Fruit fly (Drosophila melanogaster) whole organism, embryonic: ENCODE measurements around the gene Ubc7.

ENCODE experiments used
- Atf-2 ChIP-seq: fragments of 200-800 bp; sonication (Bioruptor generic); optimal IDR thresholded peaks from 2 replicates; lab custom pipeline; 2016; ENCODE audit warnings: missing biosample characterization, missing genetic modification characterization
- C15 ChIP-seq: fragments of 200-800 bp; sonication (Bioruptor generic); IDR thresholded peaks from 3 replicates; pipeline ENCODE4 v1.3.6; 2022; ENCODE audit warnings: missing biosample characterization, missing genetic modification characterization
- CG10565 ChIP-seq: fragments of 200-800 bp; sonication (Bioruptor generic); optimal IDR thresholded peaks from 3 replicates; lab custom pipeline; 2016; ENCODE audit warnings: missing biosample characterization, mild to moderate bottlenecking, missing genetic modification characterization
- CG11247 ChIP-seq: fragments of 200-800 bp; sonication (Bioruptor generic); IDR thresholded peaks from 2 replicates; pipeline ENCODE4 v1.3.6; 2022; ENCODE audit warnings: missing biosample characterization, missing genetic modification characterization
- CG12769 ChIP-seq: fragments of 200-800 bp; sonication (Bioruptor generic); optimal IDR thresholded peaks from 2 replicates; lab custom pipeline; 2019; ENCODE audit warnings: missing biosample characterization, mild to moderate bottlenecking, missing genetic modification characterization, moderate library complexity
- CG13287 ChIP-seq: fragments of 200-800 bp; sonication (Bioruptor generic); IDR thresholded peaks from 2 replicates; pipeline ENCODE4 v1.3.6; 2022; ENCODE audit warnings: missing biosample characterization, missing genetic modification characterization; ENCODE audit not compliant: partially characterized antibody
- CG17328 ChIP-seq: fragments of 200-800 bp; sonication (Bioruptor generic); IDR thresholded peaks from 2 replicates; pipeline ENCODE4 v1.3.6; 2022; ENCODE audit warnings: missing biosample characterization, missing genetic modification characterization
- CG17359 ChIP-seq: fragments of 200-800 bp; sonication (Bioruptor generic); optimal IDR thresholded peaks from 3 replicates; lab custom pipeline; 2018; ENCODE audit warnings: missing biosample characterization, mild to moderate bottlenecking, missing genetic modification characterization, moderate library complexity
- CG33213 ChIP-seq: fragments of 200-800 bp; sonication (Bioruptor generic); optimal IDR thresholded peaks from 3 replicates; lab custom pipeline; 2016; ENCODE audit warnings: missing biosample characterization, missing genetic modification characterization
- CG6689 ChIP-seq: fragments of 200-800 bp; sonication (Bioruptor generic); IDR thresholded peaks from 2 replicates; pipeline ENCODE4 v1.3.6; 2022; ENCODE audit warnings: missing biosample characterization, missing genetic modification characterization
- CG7372 ChIP-seq: fragments of 200-800 bp; sonication (Bioruptor generic); IDR thresholded peaks from 2 replicates; pipeline ENCODE4 v1.3.6; 2022; ENCODE audit warnings: missing biosample characterization, missing genetic modification characterization
- CG7745 ChIP-seq: fragments of 200-800 bp; sonication (Bioruptor generic); optimal IDR thresholded peaks from 2 replicates; lab custom pipeline; 2018; ENCODE audit warnings: missing biosample characterization, mild to moderate bottlenecking, missing genetic modification characterization, moderate library complexity
- CG8944 ChIP-seq: fragments of 200-800 bp; sonication (Bioruptor generic); optimal IDR thresholded peaks from 3 replicates; lab custom pipeline; 2016; ENCODE audit warnings: missing biosample characterization, missing genetic modification characterization
- CG9437 ChIP-seq: fragments of 200-800 bp; sonication (Bioruptor generic); optimal IDR thresholded peaks from 2 replicates; lab custom pipeline; 2018; ENCODE audit warnings: missing biosample characterization, mild to moderate bottlenecking, missing genetic modification characterization
- CG9609 ChIP-seq: fragments of 200-800 bp; sonication (Bioruptor generic); optimal IDR thresholded peaks from 3 replicates; lab custom pipeline; 2016; ENCODE audit warnings: missing biosample characterization, missing genetic modification characterization
- CG9817 ChIP-seq: fragments of 200-800 bp; sonication (Bioruptor generic); optimal IDR thresholded peaks from 2 replicates; lab custom pipeline; 2018; ENCODE audit warnings: missing biosample characterization, mild to moderate bottlenecking, missing genetic modification characterization, moderate library complexity
- CG9876 ChIP-seq: fragments of 200-800 bp; sonication (Bioruptor generic); optimal IDR thresholded peaks from 2 replicates; lab custom pipeline; 2016; ENCODE audit warnings: missing biosample characterization, missing genetic modification characterization
- CG9932 ChIP-seq: fragments of 200-800 bp; sonication (Bioruptor generic); IDR thresholded peaks from 2 replicates; pipeline ENCODE4 v1.3.6; 2022; ENCODE audit warnings: missing biosample characterization, missing genetic modification characterization
- Camta ChIP-seq: fragments of 200-800 bp; sonication (Bioruptor generic); optimal IDR thresholded peaks from 2 replicates; lab custom pipeline; 2016; ENCODE audit warnings: missing biosample characterization, missing genetic modification characterization
- CkIIα-i1 ChIP-seq: fragments of 200-800 bp; sonication (Bioruptor generic); IDR thresholded peaks from 2 replicates; pipeline ENCODE4 v1.3.6; 2022; ENCODE audit warnings: missing biosample characterization, missing genetic modification characterization
- D19A ChIP-seq: fragments of 200-800 bp; optimal IDR thresholded peaks from 3 replicates; lab custom pipeline; 2019; ENCODE audit warnings: missing biosample characterization, mild to moderate bottlenecking, missing genetic modification characterization, moderate library complexity
- Dad ChIP-seq: fragments of 200-800 bp; sonication (Bioruptor generic); optimal IDR thresholded peaks from 3 replicates; lab custom pipeline; 2016; ENCODE audit warnings: missing biosample characterization, missing genetic modification characterization
- Dek ChIP-seq: fragments of 200-800 bp; sonication (Bioruptor generic); optimal IDR thresholded peaks from 3 replicates; lab custom pipeline; 2019; ENCODE audit warnings: missing biosample characterization, mild to moderate bottlenecking, missing genetic modification characterization, moderate library complexity
- Dp ChIP-seq: fragments of 200-800 bp; sonication (Bioruptor generic); optimal IDR thresholded peaks from 2 replicates; lab custom pipeline; 2018; ENCODE audit warnings: missing biosample characterization, mild to moderate bottlenecking, missing genetic modification characterization, moderate library complexity
- ERR ChIP-seq: fragments of 200-800 bp; sonication (Bioruptor generic); optimal IDR thresholded peaks from 2 replicates; lab custom pipeline; 2016; ENCODE audit warnings: missing biosample characterization, missing genetic modification characterization
- Fer1 ChIP-seq: fragments of 200-800 bp; sonication (Bioruptor generic); optimal IDR thresholded peaks from 2 replicates; lab custom pipeline; 2017; ENCODE audit warnings: missing biosample characterization, mild to moderate bottlenecking, missing genetic modification characterization
- Gsc ChIP-seq: fragments of 200-800 bp; sonication (Bioruptor generic); IDR thresholded peaks from 2 replicates; pipeline ENCODE4 v1.3.6; 2022; ENCODE audit warnings: missing biosample characterization, missing genetic modification characterization
- H15 ChIP-seq: fragments of 200-800 bp; sonication (Bioruptor generic); IDR thresholded peaks from 3 replicates; pipeline ENCODE4 v1.3.6; 2022; ENCODE audit warnings: missing biosample characterization, missing genetic modification characterization
- Med ChIP-seq: fragments of 200-800 bp; sonication (Bioruptor generic); peaks from one replicate; lab custom pipeline; 2016; ENCODE audit warnings: missing biosample characterization, missing genetic modification characterization, mild to moderate bottlenecking, inconsistent platforms, moderate library complexity
- Nf-YB ChIP-seq: fragments of 200-800 bp; sonication (Bioruptor generic); optimal IDR thresholded peaks from 3 replicates; lab custom pipeline; 2019; ENCODE audit warnings: missing biosample characterization, mild to moderate bottlenecking, missing genetic modification characterization, moderate library complexity
- Nf-YC ChIP-seq: fragments of 200-800 bp; optimal IDR thresholded peaks from 3 replicates; lab custom pipeline; 2019; ENCODE audit warnings: missing biosample characterization, mild to moderate bottlenecking, missing genetic modification characterization, moderate library complexity
- Scr ChIP-seq: fragments of 200-800 bp; sonication (Bioruptor generic); IDR thresholded peaks from 2 replicates; pipeline ENCODE4 v1.3.6; 2022; ENCODE audit warnings: missing biosample characterization, missing genetic modification characterization; ENCODE audit not compliant: partially characterized antibody
- Side ChIP-seq: fragments of 200-800 bp; sonication (Bioruptor generic); optimal IDR thresholded peaks from 2 replicates; lab custom pipeline; 2016; ENCODE audit warnings: missing biosample characterization, missing genetic modification characterization
- bbx ChIP-seq: fragments of 200-800 bp; sonication (Bioruptor generic); IDR thresholded peaks from 2 replicates; pipeline ENCODE4 v1.3.6; 2022; ENCODE audit warnings: missing biosample characterization, missing genetic modification characterization; ENCODE audit not compliant: partially characterized antibody
- crc ChIP-seq: fragments of 200-800 bp; sonication (Bioruptor generic); optimal IDR thresholded peaks from 2 replicates; lab custom pipeline; 2016; ENCODE audit warnings: missing biosample characterization, missing genetic modification characterization
- dysf ChIP-seq: fragments of 200-800 bp; sonication (Bioruptor generic); IDR thresholded peaks from 3 replicates; pipeline ENCODE4 v1.3.6; 2022; ENCODE audit warnings: missing biosample characterization, missing genetic modification characterization
- ems ChIP-seq: fragments of 200-800 bp; sonication (Bioruptor generic); optimal IDR thresholded peaks from 3 replicates; lab custom pipeline; 2016; ENCODE audit warnings: missing biosample characterization, missing genetic modification characterization
- fd3F ChIP-seq: fragments of 200-800 bp; sonication (Bioruptor generic); optimal IDR thresholded peaks from 2 replicates; lab custom pipeline; 2018; ENCODE audit warnings: missing biosample characterization, mild to moderate bottlenecking, missing genetic modification characterization, moderate library complexity
- gcm2 ChIP-seq: fragments of 200-800 bp; sonication (Bioruptor generic); optimal IDR thresholded peaks from 2 replicates; lab custom pipeline; 2016; ENCODE audit warnings: missing biosample characterization, missing genetic modification characterization
- grn ChIP-seq: fragments of 200-800 bp; sonication (Bioruptor generic); optimal IDR thresholded peaks from 3 replicates; lab custom pipeline; 2017; ENCODE audit warnings: missing biosample characterization, missing genetic modification characterization
- insv ChIP-seq, 2 experiments: fragments of 200-800 bp; sonication (Bioruptor generic); optimal IDR thresholded peaks; 3 replicates each; lab custom pipeline; 2016 to 2018; ENCODE audit warnings: missing biosample characterization in 2 of 2, missing genetic modification characterization in 2 of 2
- nerfin-2 ChIP-seq: fragments of 200-800 bp; sonication (Bioruptor generic); IDR thresholded peaks from 2 replicates; pipeline ENCODE4 v1.3.6; 2022; ENCODE audit warnings: missing biosample characterization, missing genetic modification characterization; ENCODE audit not compliant: partially characterized antibody
- pros ChIP-seq: fragments of 200-800 bp; sonication (Bioruptor generic); optimal IDR thresholded peaks from 3 replicates; lab custom pipeline; 2019; ENCODE audit warnings: missing biosample characterization, mild to moderate bottlenecking, missing genetic modification characterization, moderate library complexity
- sens-2 ChIP-seq: fragments of 200-800 bp; sonication (Bioruptor generic); IDR thresholded peaks from 2 replicates; pipeline ENCODE4 v1.3.6; 2022; ENCODE audit warnings: missing biosample characterization, missing genetic modification characterization
- sisA ChIP-seq: fragments of 200-800 bp; sonication (Bioruptor generic); IDR thresholded peaks from 2 replicates; pipeline ENCODE4 v1.3.6; 2022; ENCODE audit warnings: missing biosample characterization, missing genetic modification characterization
- sr ChIP-seq: fragments of 200-800 bp; sonication (Bioruptor generic); IDR thresholded peaks from 3 replicates; pipeline ENCODE4 v1.3.6; 2022; ENCODE audit warnings: missing biosample characterization, missing genetic modification characterization
- tap ChIP-seq: fragments of 200-800 bp; optimal IDR thresholded peaks from 3 replicates; lab custom pipeline; 2019; ENCODE audit warnings: missing biosample characterization, mild to moderate bottlenecking, missing genetic modification characterization, moderate library complexity
- toy ChIP-seq: fragments of 200-800 bp; sonication (Bioruptor generic); IDR thresholded peaks from 2 replicates; pipeline ENCODE4 v1.3.6; 2022; ENCODE audit warnings: missing biosample characterization, missing genetic modification characterization
- unpg ChIP-seq: fragments of 200-800 bp; sonication (Bioruptor generic); optimal IDR thresholded peaks from 3 replicates; lab custom pipeline; 2018; ENCODE audit warnings: missing biosample characterization, mild to moderate bottlenecking, missing genetic modification characterization, moderate library complexity
- usp ChIP-seq: fragments of >200 bp; optimal IDR thresholded peaks from 2 replicates; lab custom pipeline; 2017; ENCODE audit warnings: missing biosample characterization, missing genetic modification characterization

Gene Ubc7

DNA sequence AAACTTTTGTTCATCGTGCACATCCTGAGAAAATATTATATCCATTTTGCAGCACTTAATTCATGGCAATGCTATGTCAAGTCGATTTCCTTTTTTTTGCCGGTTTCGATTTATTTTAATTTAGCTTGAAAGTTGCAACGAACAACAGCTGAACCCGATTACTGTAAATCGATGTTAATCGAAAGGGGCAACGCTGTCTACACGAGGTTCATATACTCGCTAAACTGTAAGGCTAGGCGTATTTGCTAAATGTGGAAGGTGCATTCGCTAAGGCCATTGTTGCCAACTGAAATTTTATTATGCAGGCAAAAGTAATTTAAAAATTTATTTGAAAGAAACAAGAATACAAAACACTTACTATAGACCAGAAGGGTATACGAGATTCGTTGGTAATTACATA is 46.1 kb upstream of the Ubc7 start, which contains the start of gene CG9902 (continued):
- TF ChIP-seq CG9932 (GFP tag; lab: Robert Waterston, UW) (no peak), insv (GFP tag; optimal IDR thresholded peaks at IDR 0.05; lab: Kevin White, UChicago) (peak in 1 of 2 experiments; percentile 51), CG17328 (GFP tag; lab: Robert Waterston, UW) (no peak), Fer1 (GFP tag; lab: Kevin White, UChicago) (peak; percentile 23), Med (GFP tag; lab: Kevin White, UChicago) (peak; percentile 86), bbx (GFP tag; lab: Robert Waterston, UW) (peak; percentile 85), Scr (GFP tag; lab: Robert Waterston, UW) (peak; percentile 71), usp (GFP tag; lab: Kevin White, UChicago) (no peak), CG9437 (GFP tag; lab: Kevin White, UChicago) (no peak), ems (GFP tag; lab: Kevin White, UChicago) (no peak), Nf-YB (no peak), tap (tag; lab: Kevin White, UChicago) (no peak), pros (no peak), nerfin-2 (peak; percentile 75), ERR (GFP tag; lab: Kevin White, UChicago) (no peak), CG12769 (tag; lab: Kevin White, UChicago) (no peak), Gsc (no peak), Atf-2 (no peak), unpg (no peak), sens-2 (GFP tag; lab: Robert Waterston, UW) (no peak), CG6689 (GFP tag; lab: Robert Waterston, UW) (no peak), CG11247 (no peak)

DNA sequence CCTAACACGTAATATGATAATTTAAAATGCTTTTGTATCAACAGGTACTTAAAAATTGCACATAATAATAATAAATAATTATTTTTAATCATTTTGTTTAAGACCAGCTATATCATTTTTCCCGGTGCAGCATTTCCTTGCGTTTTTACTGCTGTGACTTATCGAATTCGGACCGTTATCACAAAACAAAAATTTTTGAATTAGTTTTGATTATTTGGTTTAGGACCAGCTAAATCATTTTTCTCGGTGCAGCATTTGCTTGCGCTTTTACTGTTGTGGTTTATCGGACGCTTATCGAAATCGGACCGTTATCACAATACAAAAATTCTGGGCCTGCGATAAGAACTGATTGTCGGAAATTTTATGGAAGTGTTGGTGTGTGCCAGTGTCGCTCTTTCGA is 40.9 kb upstream of the Ubc7 start:
- TF ChIP-seq CG17359 (tag; lab: Kevin White, UChicago) = peak; percentile 89
- TF ChIP-seq Nf-YC = peak; percentile 54
- peak; percentile 25 for TF ChIP-seq CG7745
- TF ChIP-seq CG8944 (GFP tag; lab: Kevin White, UChicago) = peak; percentile 44
- peak; percentile 42 for TF ChIP-seq Camta (GFP tag; lab: Kevin White, UChicago)
- 0 out of 3 replicates have a peak, but pooled peaks have one; percentile 27 for TF ChIP-seq C15 (GFP tag; lab: Robert Waterston, UW)
- peak; percentile 95 for TF ChIP-seq grn
- peak; percentile 80 for TF ChIP-seq Dek (tag; lab: Kevin White, UChicago)
- TF ChIP-seq sr (GFP tag; lab: Robert Waterston, UW) = peak; percentile 30; the same call in 1 of the 3 replicates
- peak; percentile 70 for TF ChIP-seq CG17328 (GFP tag; lab: Robert Waterston, UW)
- TF ChIP-seq nerfin-2 = no peak
- TF ChIP-seq H15 (GFP tag; lab: Robert Waterston, UW) = 0 out of 3 replicates have a peak, but pooled peaks have one; percentile 36
- no peak for TF ChIP-seq Dad (GFP tag; lab: Kevin White, UChicago)
- peak; percentile 76 for TF ChIP-seq sisA
- TF ChIP-seq gcm2 (GFP tag; lab: Kevin White, UChicago) = peak; percentile 8
- TF ChIP-seq Side = peak; percentile 32
- peak; percentile 58 for TF ChIP-seq CG9609 (GFP tag; lab: Kevin White, UChicago)
- peak; percentile 53 for TF ChIP-seq CG9817
- TF ChIP-seq Atf-2 = peak; percentile 67
- TF ChIP-seq dysf (GFP tag; lab: Robert Waterston, UW) = peak; percentile 86; the same call in 2 of the 3 replicates
- 0 out of 2 replicates have a peak, but pooled peaks have one; percentile 12 for TF ChIP-seq CkIIα-i1 (GFP tag; lab: Robert Waterston, UW)
- no peak for TF ChIP-seq Dp
- TF ChIP-seq CG9876 (GFP tag; lab: Kevin White, UChicago) = peak; percentile 1
- peak; percentile 57; the same call in 1 of the 2 replicates for TF ChIP-seq CG7372
- peak; percentile 36 for TF ChIP-seq CG13287 (GFP tag; lab: Robert Waterston, UW)
- peak; percentile 72 for TF ChIP-seq tap (tag; lab: Kevin White, UChicago)
- peak; percentile 78 for TF ChIP-seq fd3F (GFP tag; lab: Kevin White, UChicago)
- peak; percentile 47 for TF ChIP-seq crc
- peak; percentile 49 for TF ChIP-seq CG33213 (GFP tag; lab: Kevin White, UChicago)
- no peak for TF ChIP-seq Scr (GFP tag; lab: Robert Waterston, UW)
- TF ChIP-seq D19A (tag; lab: Kevin White, UChicago) = peak; percentile 81
- no peak for TF ChIP-seq toy (GFP tag; lab: Robert Waterston, UW)
- TF ChIP-seq CG10565 = peak; percentile 34
